ENCODE assay signal across 3 worm cellular contexts in the genomic region with DNA sequence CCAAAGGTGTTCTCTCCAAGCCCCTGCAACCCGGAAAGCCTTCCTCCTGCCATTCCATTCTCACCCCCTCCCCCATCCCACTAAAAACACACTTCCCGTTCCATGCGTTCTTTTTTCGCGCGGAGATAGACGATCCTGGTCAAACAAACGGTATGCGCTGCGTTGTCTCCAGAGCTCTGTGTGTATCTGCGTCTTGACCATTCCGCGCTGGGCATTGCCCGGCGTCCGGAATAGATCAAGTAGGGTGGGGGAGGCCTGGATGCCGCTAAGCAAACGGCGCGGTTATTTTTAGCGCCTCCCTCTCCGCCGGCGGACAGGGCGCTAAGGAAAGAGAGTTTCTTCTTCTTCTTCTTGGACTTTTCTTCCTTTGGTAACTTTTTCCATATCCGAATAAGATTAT.
TF ChIP-seq lines count a peak whose summit lies in the region.

No protein-coding gene starts in this region.

TF ChIP-seq in whole organism, L4 larva, 104 proteins besides CTCF, POLR2A, EP300 and RAD21:
- TF ChIP-seq set-16 (GFP tag; IDR thresholded peaks at IDR 0.05; lab: Robert Waterston, UW): peak; percentile 66
- TF ChIP-seq dmd-9 (GFP tag; IDR thresholded peaks at IDR 0.05; lab: Robert Waterston, UW): no peak
- peak; percentile 10 for TF ChIP-seq aha-1 (tag; lab: Kevin White, UChicago)
- TF ChIP-seq arid-1 (GFP tag; conservative IDR thresholded peaks at IDR 0.05; lab: Robert Waterston, UW): no peak
- TF ChIP-seq zip-2 (tag; optimal IDR thresholded peaks at IDR 0.05; lab: Kevin White, UChicago): no peak
- no peak for TF ChIP-seq daf-16 (GFP tag; optimal IDR thresholded peaks at IDR 0.05; lab: Kevin White, UChicago)
- no peak for TF ChIP-seq daf-16 (tag; optimal IDR thresholded peaks at IDR 0.05; lab: Kevin White, UChicago)
TF ChIP-seq in whole organism, L4 larva: peak in this region for 2.

TF ChIP-seq in whole organism, mixed stage, embryonic, 35 proteins besides CTCF, POLR2A, EP300 and RAD21:
- TF ChIP-seq pha-4 (tag; optimal IDR thresholded peaks at IDR 0.05; lab: Kevin White, UChicago): peak; percentile 51
- no peak for TF ChIP-seq tbx-8 (GFP tag; optimal IDR thresholded peaks at IDR 0.05; lab: Kevin White, UChicago)
- TF ChIP-seq sem-2 (GFP tag; optimal IDR thresholded peaks at IDR 0.05; lab: Kevin White, UChicago): no peak

TF ChIP-seq in whole organism, young adult, 124 proteins besides CTCF, POLR2A, EP300 and RAD21:
- TF ChIP-seq ekl-4 (GFP tag; IDR thresholded peaks at IDR 0.05; lab: Robert Waterston, UW): no peak
- no peak for TF ChIP-seq F39B2.1 (GFP tag; IDR thresholded peaks at IDR 0.05; lab: Robert Waterston, UW)
- peak; percentile 75 for TF ChIP-seq zfh-2 (GFP tag; conservative IDR thresholded peaks at IDR 0.05; lab: Robert Waterston, UW)
- TF ChIP-seq athp-1 (tag; optimal IDR thresholded peaks at IDR 0.05; lab: Kevin White, UChicago): no peak
